Worm (Caenorhabditis elegans) whole organism, L2 larva: ENCODE results near the gene otpl-5.

Source experiments
- blmp-1 ChIP-seq: sonication (generic microtip); optimal IDR thresholded peaks from 2 replicates; lab custom pipeline; 2017; ENCODE audit warnings: missing genetic modification characterization, mild to moderate bottlenecking, missing compliant biosample characterization, antibody characterized with exemption, moderate library complexity; ENCODE audit not compliant: insufficient read depth
- ceh-16 ChIP-seq: fragments of 150-350 bp; optimal IDR thresholded peaks from 2 replicates; lab custom pipeline; 2014; ENCODE audit warnings: missing biosample characterization, missing genetic modification characterization
- ceh-82 ChIP-seq: fragments of 150-350 bp; optimal IDR thresholded peaks from 2 replicates; lab custom pipeline; 2014; ENCODE audit warnings: missing biosample characterization, missing genetic modification characterization
- fos-1 ChIP-seq: fragments of 150-350 bp; optimal IDR thresholded peaks from 2 replicates; lab custom pipeline; 2014; ENCODE audit warnings: missing biosample characterization, missing genetic modification characterization
- lin-13 ChIP-seq: fragments of 150-350 bp; optimal IDR thresholded peaks from 2 replicates; lab custom pipeline; 2014; ENCODE audit warnings: missing biosample characterization, missing genetic modification reagents, missing genetic modification characterization
- lin-39 ChIP-seq: fragments of 150-350 bp; optimal IDR thresholded peaks from 2 replicates; lab custom pipeline; 2014; ENCODE audit warnings: missing biosample characterization, missing genetic modification reagents, missing genetic modification characterization
- lsy-2 ChIP-seq, 2 experiments: fragments of 150-350 bp in 1 of 2; sonication (generic microtip) in 1 of 2; optimal IDR thresholded peaks; 2 replicates each; lab custom pipeline; 2014 to 2017; ENCODE audit warnings: missing biosample characterization in 2 of 2, missing genetic modification characterization in 2 of 2
- mdl-1 ChIP-seq, 2 experiments: fragments of 150-350 bp in 1 of 2; sonication (generic microtip) in 1 of 2; optimal IDR thresholded peaks; 2 replicates each; lab custom pipeline; 2017; ENCODE audit warnings: missing biosample characterization in 2 of 2, missing genetic modification characterization in 2 of 2
- nhr-10 ChIP-seq: sonication (generic microtip); optimal IDR thresholded peaks from 2 replicates; lab custom pipeline; 2017; ENCODE audit warnings: missing biosample characterization, missing genetic modification characterization
- nhr-12 ChIP-seq: fragments of 150-350 bp; optimal IDR thresholded peaks from 2 replicates; lab custom pipeline; 2014; ENCODE audit warnings: missing biosample characterization, missing genetic modification characterization
- nhr-237 ChIP-seq: fragments of 150-350 bp; optimal IDR thresholded peaks from 2 replicates; lab custom pipeline; 2014; ENCODE audit warnings: missing biosample characterization, missing genetic modification characterization
- sma-3 ChIP-seq: sonication (generic microtip); optimal IDR thresholded peaks from 2 replicates; lab custom pipeline; 2016; ENCODE audit warnings: missing genetic modification reagents, missing genetic modification characterization, missing compliant biosample characterization
- snpc-4 ChIP-seq: fragments of 150-350 bp; optimal IDR thresholded peaks from 2 replicates; lab custom pipeline; 2014; ENCODE audit warnings: missing biosample characterization, missing genetic modification characterization
- unc-39 ChIP-seq: fragments of 150-350 bp; optimal IDR thresholded peaks from 2 replicates; lab custom pipeline; 2014; ENCODE audit warnings: missing biosample characterization, missing genetic modification characterization

DNA sequence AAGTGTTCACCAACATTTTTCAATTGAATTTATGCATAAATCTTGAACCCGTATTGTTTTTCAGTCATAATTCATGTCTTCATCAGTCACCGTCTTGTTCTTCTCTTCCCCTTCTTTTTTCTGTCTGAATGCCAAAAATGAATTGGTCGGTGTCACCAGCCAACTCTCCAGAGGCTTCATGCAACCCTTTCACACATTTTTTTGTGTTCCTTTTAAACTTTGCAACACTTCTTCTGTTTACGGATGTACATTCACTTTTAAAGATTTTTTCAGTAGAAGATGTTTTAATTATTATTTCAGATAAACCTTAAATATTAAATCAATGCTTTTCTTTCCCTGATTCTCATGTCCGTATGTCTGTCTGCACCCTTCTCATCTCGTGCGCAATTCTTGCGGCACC lies 31.6 kb downstream of the otpl-5 start, which contains the start of gene acr-16:
- no peak for TF ChIP-seq sma-3 (GFP tag; lab: Kevin White, UChicago)
- TF ChIP-seq mdl-1 (tag; optimal IDR thresholded peaks at IDR 0.05; lab: Kevin White, UChicago) = no peak
- TF ChIP-seq ceh-16 (tag; lab: Kevin White, UChicago) = no peak
- no peak for TF ChIP-seq lin-39 (tag; lab: Kevin White, UChicago)
- TF ChIP-seq lin-13 (GFP tag; lab: Kevin White, UChicago) = no peak
- TF ChIP-seq nhr-12 = no peak
- TF ChIP-seq unc-39 (tag; lab: Kevin White, UChicago) = no peak
- TF ChIP-seq nhr-10 (tag; lab: Kevin White, UChicago) = no peak
- TF ChIP-seq nhr-237 = no peak
- TF ChIP-seq ceh-82 = no peak
- TF ChIP-seq blmp-1 (tag; lab: Kevin White, UChicago) = no peak
- no peak for TF ChIP-seq fos-1 (tag; lab: Kevin White, UChicago)
- TF ChIP-seq lsy-2 (tag; optimal IDR thresholded peaks at IDR 0.05; lab: Kevin White, UChicago) = no peak
- no peak for TF ChIP-seq snpc-4 (tag; lab: Kevin White, UChicago)
